Worm (Caenorhabditis elegans) whole organism, L1 larva: ENCODE results near the gene csn-5.

Experiments
- ceh-82 ChIP-seq, 3 experiments: fragments of 150-350 bp in 1 of 3; sonication (generic microtip) in 2 of 3; optimal IDR thresholded peaks; 2 replicates each; lab custom pipeline; 2014 to 2017; ENCODE audit warnings: missing biosample characterization in 3 of 3, missing genetic modification characterization in 3 of 3
- ces-1 ChIP-seq: fragments of 150-350 bp; optimal IDR thresholded peaks from 2 replicates; lab custom pipeline; 2014; ENCODE audit warnings: missing biosample characterization, missing genetic modification reagents, missing genetic modification characterization
- lin-13 ChIP-seq: fragments of 150-350 bp; optimal IDR thresholded peaks from 2 replicates; lab custom pipeline; 2014; ENCODE audit warnings: missing biosample characterization, missing genetic modification reagents, missing genetic modification characterization

DNA sequence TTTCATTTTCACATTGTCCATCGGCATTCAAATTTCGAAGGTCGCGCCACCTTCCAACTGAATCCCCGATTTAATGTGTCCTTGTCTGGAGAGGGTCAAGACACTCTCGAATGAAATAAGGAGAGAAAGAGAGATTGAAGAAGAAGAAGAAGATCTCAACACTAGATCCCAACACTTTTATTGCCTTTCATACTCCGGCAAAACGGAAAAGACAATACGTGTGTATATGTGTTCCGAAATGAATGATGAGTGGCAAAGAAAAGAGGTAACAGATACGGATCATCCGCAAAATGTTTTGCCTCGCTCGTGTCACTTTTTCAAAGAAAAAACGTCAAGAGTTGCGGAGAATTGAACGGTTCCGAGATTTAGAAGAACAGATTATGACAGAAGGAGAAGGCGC, 51.0 kb downstream of the csn-5 start:
- TF ChIP-seq lin-13 (GFP tag; lab: Kevin White, UChicago): no peak
- no peak for TF ChIP-seq ces-1 (GFP tag; lab: Kevin White, UChicago)
- TF ChIP-seq ceh-82 (tag; optimal IDR thresholded peaks at IDR 0.05; lab: Kevin White, UChicago): no peak
